Fruit fly (Drosophila melanogaster): ENCODE results near the gene CG5068.
A peak's percentile ranks its signal among the peaks of the same experiment; 100 is the strongest.

Gene CG5068

DNA sequence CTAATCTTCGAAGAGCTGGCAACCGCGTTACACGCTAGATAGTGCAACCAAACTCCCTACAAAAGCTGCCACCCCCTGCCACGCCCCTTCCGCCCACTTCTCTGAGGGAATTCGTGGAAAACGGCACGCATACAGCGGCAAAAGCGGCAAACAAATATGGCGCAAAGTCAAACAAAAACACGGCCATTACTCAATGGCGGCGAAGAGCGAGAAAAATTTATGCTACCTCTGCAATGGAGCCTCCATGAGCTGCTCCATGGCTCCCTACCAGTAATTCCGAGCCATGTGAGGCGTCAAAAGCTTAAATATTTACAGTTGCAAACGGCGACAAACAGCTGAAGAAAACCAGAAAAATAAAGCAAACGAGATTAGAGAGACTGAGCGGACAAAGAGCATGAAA, 38.2 kb downstream of the CG5068 start:
- TF ChIP-seq CG10669 (GFP tag; optimal IDR thresholded peaks at IDR 0.05) (no peak), ss (GFP tag; optimal IDR thresholded peaks at IDR 0.05) (no peak), CG11294 (GFP tag; IDR thresholded peaks at IDR 0.05) (no peak), fkh (GFP tag; optimal IDR thresholded peaks at IDR 0.05) (peak; percentile 76), CG8119 (GFP tag; IDR thresholded peaks at IDR 0.05) (no peak)

DNA sequence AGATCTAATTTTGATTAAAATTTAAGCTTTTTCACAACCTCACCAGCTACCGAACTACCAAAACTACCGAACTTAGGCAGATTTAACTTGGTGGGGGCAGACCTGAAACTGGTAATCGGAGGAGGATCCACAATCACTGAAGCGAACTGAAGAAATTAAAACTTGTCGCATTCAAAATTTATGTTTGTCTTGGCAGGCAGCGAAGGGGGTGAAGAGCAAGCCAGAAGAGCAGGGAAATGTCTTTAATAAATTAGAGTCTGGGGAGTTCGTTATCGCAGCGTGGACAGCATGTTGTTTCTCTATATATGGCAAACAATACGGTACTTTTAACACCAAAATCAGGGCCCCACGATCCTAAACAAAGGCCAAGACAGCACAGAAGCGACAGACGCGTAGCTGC, 38.7 kb downstream of the CG5068 start:
- TF ChIP-seq CG3032 (tag; optimal IDR thresholded peaks at IDR 0.05) (no peak), CG6163 (GFP tag; IDR thresholded peaks at IDR 0.05) (no peak), Eip78C (GFP tag) (no peak), Eip75B (GFP tag; optimal IDR thresholded peaks at IDR 0.05) (no peak), CG7368 (GFP tag; optimal IDR thresholded peaks at IDR 0.05) (no peak), Hr38 (GFP tag; optimal IDR thresholded peaks at IDR 0.05) (no peak), ss (GFP tag; optimal IDR thresholded peaks at IDR 0.05) (no peak), dac (GFP tag; optimal IDR thresholded peaks at IDR 0.05) (no peak), CG8119 (GFP tag; IDR thresholded peaks at IDR 0.05) (no peak), CG11294 (GFP tag; IDR thresholded peaks at IDR 0.05) (no peak), CG32006 (GFP tag; optimal IDR thresholded peaks at IDR 0.05) (no peak), Sox15 (GFP tag; optimal IDR thresholded peaks at IDR 0.05) (no peak)

DNA sequence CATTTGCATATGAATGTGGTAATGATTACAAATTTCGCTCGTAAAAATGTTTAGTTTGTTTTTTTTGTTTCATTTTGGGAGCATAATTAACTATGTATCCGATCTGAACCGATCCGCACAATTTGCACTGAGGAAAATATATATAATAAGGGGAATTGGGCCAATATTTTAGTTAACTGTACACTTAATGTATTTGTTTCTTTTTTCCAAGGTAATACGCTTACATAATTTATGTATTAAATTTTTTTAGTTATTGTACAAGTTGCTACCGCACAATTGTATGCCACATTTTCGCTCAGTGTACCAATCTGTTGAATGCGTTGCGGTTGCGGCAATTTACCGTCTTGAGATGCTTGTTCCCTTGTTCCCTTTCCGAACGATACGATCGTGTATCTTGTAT, 39.2 kb downstream of the CG5068 start:
- TF ChIP-seq Hr38 (GFP tag; optimal IDR thresholded peaks at IDR 0.05): no peak
- peak; percentile 11 for TF ChIP-seq CG10669 (GFP tag; optimal IDR thresholded peaks at IDR 0.05)
- TF ChIP-seq fd59A (GFP tag; optimal IDR thresholded peaks at IDR 0.05): no peak
- peak; percentile 5 for TF ChIP-seq dsx (GFP tag; optimal IDR thresholded peaks at IDR 0.05; ENCODE audit: poor library complexity, severe bottlenecking)
- TF ChIP-seq CG8319 (GFP tag; optimal IDR thresholded peaks at IDR 0.05): no peak
- TF ChIP-seq CG3919 (GFP tag; optimal IDR thresholded peaks at IDR 0.05): peak; percentile 33
- peak; percentile 16 for TF ChIP-seq pdm3 (GFP tag; optimal IDR thresholded peaks at IDR 0.05)
- TF ChIP-seq CG11902 (GFP tag; optimal IDR thresholded peaks at IDR 0.05): no peak
- TF ChIP-seq fkh (GFP tag; optimal IDR thresholded peaks at IDR 0.05): no peak
- TF ChIP-seq cyc (GFP tag; optimal IDR thresholded peaks at IDR 0.05): no peak
- peak; percentile 22 for TF ChIP-seq OdsH (GFP tag; optimal IDR thresholded peaks at IDR 0.05)
- TF ChIP-seq CG3032 (tag; optimal IDR thresholded peaks at IDR 0.05): peak; percentile 10
- no peak for TF ChIP-seq spab (GFP tag; optimal IDR thresholded peaks at IDR 0.05)
- peak in 1 of 2 experiments; percentile 31 for TF ChIP-seq ss (GFP tag; optimal IDR thresholded peaks at IDR 0.05)
- TF ChIP-seq CG6163 (GFP tag; IDR thresholded peaks at IDR 0.05): peak; percentile 55; the same call in 2 of the 3 replicates
- TF ChIP-seq Eip78C (GFP tag): peak; percentile 82
- TF ChIP-seq CG7368 (GFP tag; optimal IDR thresholded peaks at IDR 0.05): no peak
- no peak for TF ChIP-seq achi (GFP tag; optimal IDR thresholded peaks at IDR 0.05)
- TF ChIP-seq CG6276 (GFP tag; optimal IDR thresholded peaks at IDR 0.05): no peak
- TF ChIP-seq Met (GFP tag; optimal IDR thresholded peaks at IDR 0.05): no peak
- TF ChIP-seq Gug (GFP tag; IDR thresholded peaks at IDR 0.05): no peak
- TF ChIP-seq Ets96B (tag; optimal IDR thresholded peaks at IDR 0.05): peak; percentile 15
- TF ChIP-seq Eip75B (GFP tag; optimal IDR thresholded peaks at IDR 0.05): peak; percentile 13
- no peak for TF ChIP-seq Ets21C (GFP tag; optimal IDR thresholded peaks at IDR 0.05)
- peak; percentile 4 for TF ChIP-seq CG32006 (GFP tag; optimal IDR thresholded peaks at IDR 0.05)
- TF ChIP-seq acj6 (GFP tag; optimal IDR thresholded peaks at IDR 0.05): peak; percentile 8
- TF ChIP-seq CG10631 (GFP tag; optimal IDR thresholded peaks at IDR 0.05): peak; percentile 11

DNA sequence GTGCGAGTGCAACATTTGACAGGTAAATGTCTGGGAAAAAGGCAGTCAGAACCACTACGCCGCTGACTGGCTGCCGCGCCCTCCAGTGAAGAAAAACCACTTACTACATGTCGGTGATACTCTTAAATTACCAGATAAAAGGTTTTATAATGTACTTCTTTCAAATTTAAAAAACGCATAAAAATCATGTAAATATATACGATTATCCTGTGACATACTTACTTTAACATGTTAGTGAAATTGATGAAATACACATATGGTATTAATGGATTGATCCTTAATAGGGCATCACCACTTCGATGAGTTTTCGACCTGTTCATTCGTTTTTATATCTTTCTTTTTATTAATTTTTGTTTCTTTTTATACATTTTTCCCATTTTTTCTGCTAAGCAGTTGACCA, 40.1 kb downstream of the CG5068 start:
- no peak for TF ChIP-seq CG8119 (GFP tag; IDR thresholded peaks at IDR 0.05)
- TF ChIP-seq Gug (GFP tag; IDR thresholded peaks at IDR 0.05): no peak
- TF ChIP-seq CG6808 (GFP tag; optimal IDR thresholded peaks at IDR 0.05): no peak
- peak; percentile 10 for TF ChIP-seq Sox102F (GFP tag; optimal IDR thresholded peaks at IDR 0.05)
- TF ChIP-seq Eip78C (GFP tag): peak; percentile 28
- TF ChIP-seq CG10669 (GFP tag; optimal IDR thresholded peaks at IDR 0.05): no peak
- TF ChIP-seq CG16779 (tag; optimal IDR thresholded peaks at IDR 0.05): no peak
- no peak for TF ChIP-seq eg (GFP tag; IDR thresholded peaks at IDR 0.05)
- TF ChIP-seq Hr4 (GFP tag; optimal IDR thresholded peaks at IDR 0.05): no peak
- peak; percentile 46 for TF ChIP-seq svp (GFP tag)
- TF ChIP-seq dac (GFP tag; optimal IDR thresholded peaks at IDR 0.05): no peak
- no peak for TF ChIP-seq CG10631 (GFP tag; optimal IDR thresholded peaks at IDR 0.05)
- TF ChIP-seq esn (GFP tag; optimal IDR thresholded peaks at IDR 0.05): peak; percentile 7
- no peak for TF ChIP-seq Sox15 (GFP tag; optimal IDR thresholded peaks at IDR 0.05)

All from whole organism, prepupa.